Fruit fly (Drosophila melanogaster) whole organism: Measurements from ENCODE around the gene CG42266.

Experiments used
- CG8478 ChIP-seq: fragments of >200 bp; optimal IDR thresholded peaks from 2 replicates; lab custom pipeline; 2018; ENCODE audit warnings: inconsistent platforms
- Dll ChIP-seq: fragments of >200 bp; optimal IDR thresholded peaks from 2 replicates; lab custom pipeline; 2017
- pan ChIP-seq: fragments of >200 bp; optimal IDR thresholded peaks from 2 replicates; lab custom pipeline; 2017
- psq ChIP-seq: fragments of >200 bp; optimal IDR thresholded peaks from 2 replicates; lab custom pipeline; 2017
- usp ChIP-seq: fragments of >200 bp; optimal IDR thresholded peaks from 2 replicates; lab custom pipeline; 2017; ENCODE audit warnings: missing biosample characterization, missing genetic modification characterization, mixed read lengths

DNA sequence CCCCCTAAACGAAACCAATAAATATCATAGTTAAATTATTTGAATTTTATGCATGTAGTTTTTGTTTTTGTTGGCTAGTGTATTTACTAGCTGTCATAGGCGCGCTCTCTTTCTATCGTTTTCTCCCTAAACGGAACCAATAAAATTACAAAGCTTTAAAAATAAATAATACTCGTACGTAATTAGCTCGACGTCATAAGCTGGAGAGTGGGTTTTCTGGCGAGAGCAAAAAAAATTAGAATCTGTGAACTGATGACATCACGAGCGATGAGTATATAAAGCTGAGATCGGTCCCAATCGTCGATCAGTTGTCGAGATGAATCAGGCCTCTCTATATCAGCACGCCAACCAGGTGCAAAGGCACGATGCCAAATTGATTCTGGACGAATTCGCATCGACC, 25.4 kb upstream of the CG42266 start, which contains the start of gene jhamt:
- TF ChIP-seq pan (lab: Kevin White, UChicago) (no peak), psq (lab: Kevin White, UChicago) (no peak), CG8478 (lab: Kevin White, UChicago) (no peak), Dll (no peak), usp (GFP tag; lab: Kevin White, UChicago) (no peak)
